Fruit fly (Drosophila melanogaster) whole organism, embryonic: ENCODE measurements around the gene CG11164.

ENCODE experiments used
- Atf3 ChIP-seq: fragments of 200-800 bp; sonication (Bioruptor generic); optimal IDR thresholded peaks from 3 replicates; lab custom pipeline; 2016; ENCODE audit warnings: missing biosample characterization, missing genetic modification characterization
- CG11247 ChIP-seq: fragments of 200-800 bp; sonication (Bioruptor generic); IDR thresholded peaks from 2 replicates; pipeline ENCODE4 v1.3.6; 2022; ENCODE audit warnings: missing biosample characterization, missing genetic modification characterization
- CG11398 ChIP-seq: fragments of 200-800 bp; sonication (Bioruptor generic); optimal IDR thresholded peaks from 2 replicates; lab custom pipeline; 2016; ENCODE audit warnings: missing biosample characterization, missing genetic modification characterization
- CG13123 ChIP-seq: fragments of 200-800 bp; sonication (Bioruptor generic); optimal IDR thresholded peaks from 2 replicates; lab custom pipeline; 2016; ENCODE audit warnings: missing biosample characterization, missing genetic modification characterization
- CG14014 ChIP-seq: fragments of 200-800 bp; sonication (Bioruptor generic); IDR thresholded peaks from 2 replicates; pipeline ENCODE4 v1.3.6; 2022; ENCODE audit warnings: missing biosample characterization, missing genetic modification characterization
- CG15269 ChIP-seq: fragments of 200-800 bp; sonication (Bioruptor generic); optimal IDR thresholded peaks from 2 replicates; lab custom pipeline; 2018; ENCODE audit warnings: missing biosample characterization, mild to moderate bottlenecking, missing genetic modification characterization, moderate library complexity
- CG15514 ChIP-seq: fragments of 200-800 bp; sonication (Bioruptor generic); optimal IDR thresholded peaks from 3 replicates; lab custom pipeline; 2017; ENCODE audit warnings: missing biosample characterization, missing genetic modification characterization, mild to moderate bottlenecking, moderate library complexity, missing genetic modification reagents
- CG18599 ChIP-seq: fragments of 200-800 bp; sonication (Bioruptor generic); optimal IDR thresholded peaks from 3 replicates; lab custom pipeline; 2017; ENCODE audit warnings: missing biosample characterization, missing genetic modification characterization, mild to moderate bottlenecking, moderate library complexity, missing genetic modification reagents
- CG2678 ChIP-seq: fragments of 200-800 bp; sonication (Bioruptor generic); optimal IDR thresholded peaks from 3 replicates; lab custom pipeline; 2019; ENCODE audit warnings: missing biosample characterization, mild to moderate bottlenecking, missing genetic modification characterization, moderate library complexity
- CG3163 ChIP-seq: fragments of 200-800 bp; sonication (Bioruptor generic); optimal IDR thresholded peaks from 3 replicates; lab custom pipeline; 2016; ENCODE audit warnings: missing biosample characterization, missing genetic modification characterization
- CG6689 ChIP-seq: fragments of 200-800 bp; sonication (Bioruptor generic); IDR thresholded peaks from 2 replicates; pipeline ENCODE4 v1.3.6; 2022; ENCODE audit warnings: missing biosample characterization, missing genetic modification characterization
- CG6791 ChIP-seq: fragments of 200-800 bp; sonication (Bioruptor generic); IDR thresholded peaks from 3 replicates; pipeline ENCODE4 v1.3.6; 2022; ENCODE audit warnings: missing biosample characterization, missing genetic modification characterization; ENCODE audit not compliant: partially characterized antibody
- CG7372 ChIP-seq: fragments of 200-800 bp; sonication (Bioruptor generic); IDR thresholded peaks from 2 replicates; pipeline ENCODE4 v1.3.6; 2022; ENCODE audit warnings: missing biosample characterization, missing genetic modification characterization
- CG7786 ChIP-seq: fragments of 200-800 bp; sonication (Bioruptor generic); optimal IDR thresholded peaks from 2 replicates; lab custom pipeline; 2016; ENCODE audit warnings: missing biosample characterization, missing genetic modification characterization
- CG7839 ChIP-seq: fragments of 200-800 bp; sonication (Bioruptor generic); optimal IDR thresholded peaks from 3 replicates; lab custom pipeline; 2018; ENCODE audit warnings: missing biosample characterization, mild to moderate bottlenecking, missing genetic modification characterization, moderate library complexity
- CG8924 ChIP-seq: fragments of 200-800 bp; optimal IDR thresholded peaks from 3 replicates; lab custom pipeline; 2019; ENCODE audit warnings: missing biosample characterization, mild to moderate bottlenecking, missing genetic modification characterization, moderate library complexity
- CG9817 ChIP-seq: fragments of 200-800 bp; sonication (Bioruptor generic); optimal IDR thresholded peaks from 2 replicates; lab custom pipeline; 2018; ENCODE audit warnings: missing biosample characterization, mild to moderate bottlenecking, missing genetic modification characterization, moderate library complexity
- Camta ChIP-seq: fragments of 200-800 bp; sonication (Bioruptor generic); optimal IDR thresholded peaks from 2 replicates; lab custom pipeline; 2016; ENCODE audit warnings: missing biosample characterization, missing genetic modification characterization
- D19B ChIP-seq: fragments of 200-800 bp; sonication (Bioruptor generic); optimal IDR thresholded peaks from 2 replicates; lab custom pipeline; 2017; ENCODE audit warnings: missing biosample characterization, mild to moderate bottlenecking, missing genetic modification characterization
- Dip3 ChIP-seq: fragments of 200-800 bp; sonication (Bioruptor generic); optimal IDR thresholded peaks from 3 replicates; lab custom pipeline; 2016; ENCODE audit warnings: missing biosample characterization, missing genetic modification characterization
- Dll ChIP-seq: fragments of 200-800 bp; sonication (Bioruptor generic); IDR thresholded peaks from 4 replicates; pipeline ENCODE4 v1.3.6; 2022; ENCODE audit warnings: missing biosample characterization, missing genetic modification characterization; ENCODE audit not compliant: partially characterized antibody
- Doc2 ChIP-seq: fragments of 200-800 bp; sonication (Bioruptor generic); IDR thresholded peaks from 2 replicates; pipeline ENCODE4 v1.3.6; 2022; ENCODE audit warnings: missing biosample characterization, missing genetic modification characterization
- Dp ChIP-seq: fragments of 200-800 bp; sonication (Bioruptor generic); optimal IDR thresholded peaks from 2 replicates; lab custom pipeline; 2018; ENCODE audit warnings: missing biosample characterization, mild to moderate bottlenecking, missing genetic modification characterization, moderate library complexity
- Med ChIP-seq: fragments of 200-800 bp; sonication (Bioruptor generic); peaks from one replicate; lab custom pipeline; 2016; ENCODE audit warnings: missing biosample characterization, missing genetic modification characterization, mild to moderate bottlenecking, inconsistent platforms, moderate library complexity
- NFAT ChIP-seq: fragments of 200-800 bp; sonication (Bioruptor generic); IDR thresholded peaks from 2 replicates; pipeline ENCODE4 v1.3.6; 2022; ENCODE audit warnings: missing biosample characterization, missing genetic modification characterization
- NfI ChIP-seq: fragments of 200-800 bp; sonication (Bioruptor generic); optimal IDR thresholded peaks from 3 replicates; lab custom pipeline; 2018; ENCODE audit warnings: missing biosample characterization, mild to moderate bottlenecking, missing genetic modification characterization, moderate library complexity
- Pdp1 ChIP-seq, 2 experiments: fragments of 200-800 bp; sonication (Bioruptor generic); optimal IDR thresholded peaks; 3 replicates each; lab custom pipeline; 2016; ENCODE audit warnings: missing biosample characterization in 2 of 2, missing genetic modification characterization in 2 of 2, mild to moderate bottlenecking in 1 of 2, moderate library complexity in 1 of 2
- Rx ChIP-seq: fragments of 200-800 bp; sonication (Bioruptor generic); IDR thresholded peaks from 2 replicates; pipeline ENCODE4 v1.3.6; 2022; ENCODE audit warnings: missing biosample characterization, missing genetic modification characterization
- Sin3A ChIP-seq: fragments of >200 bp; optimal IDR thresholded peaks from 2 replicates; lab custom pipeline; 2018
- Six4 ChIP-seq: fragments of 200-800 bp; sonication (Bioruptor generic); optimal IDR thresholded peaks from 2 replicates; lab custom pipeline; 2016; ENCODE audit warnings: missing biosample characterization, missing genetic modification characterization
- Sox100B ChIP-seq: fragments of 200-800 bp; sonication (Bioruptor generic); optimal IDR thresholded peaks from 3 replicates; lab custom pipeline; 2018; ENCODE audit warnings: missing biosample characterization, mild to moderate bottlenecking, missing genetic modification characterization
- Trl ChIP-seq, 3 experiments: fragments of >200 bp in 2 of 3; fragments of 200-800 bp in 1 of 3; sonication (Bioruptor generic) in 1 of 3; optimal IDR thresholded peaks; 2 replicates in 1 of 3; 3 replicates in 2 of 3; lab custom pipeline; 2016 to 2017; ENCODE audit warnings: missing biosample characterization in 1 of 3, missing genetic modification characterization in 1 of 3
- Xbp1 ChIP-seq: fragments of 200-800 bp; sonication (Bioruptor generic); optimal IDR thresholded peaks from 3 replicates; lab custom pipeline; 2016; ENCODE audit warnings: missing biosample characterization, mild to moderate bottlenecking, missing genetic modification characterization
- amos ChIP-seq: fragments of 200-800 bp; sonication (Bioruptor generic); IDR thresholded peaks from 2 replicates; pipeline ENCODE4 v1.3.6; 2022; ENCODE audit warnings: missing biosample characterization, missing genetic modification characterization; ENCODE audit not compliant: partially characterized antibody
- ash1 ChIP-seq: fragments of 200-800 bp; sonication (Bioruptor generic); optimal IDR thresholded peaks from 2 replicates; lab custom pipeline; 2018; ENCODE audit warnings: missing biosample characterization, mild to moderate bottlenecking, missing genetic modification characterization
- bigmax ChIP-seq: fragments of 200-800 bp; sonication (Bioruptor generic); optimal IDR thresholded peaks from 2 replicates; lab custom pipeline; 2018; ENCODE audit warnings: missing biosample characterization, mild to moderate bottlenecking, missing genetic modification characterization
- croc ChIP-seq: fragments of 200-800 bp; sonication (Bioruptor generic); conservative IDR thresholded peaks from 3 replicates; pipeline ENCODE4 v1.3.6; 2022; ENCODE audit warnings: missing biosample characterization, missing genetic modification characterization
- da ChIP-seq: fragments of 200-800 bp; sonication (Bioruptor generic); optimal IDR thresholded peaks from 2 replicates; lab custom pipeline; 2016; ENCODE audit warnings: missing biosample characterization, missing genetic modification characterization
- ems ChIP-seq: fragments of 200-800 bp; sonication (Bioruptor generic); optimal IDR thresholded peaks from 3 replicates; lab custom pipeline; 2016; ENCODE audit warnings: missing biosample characterization, missing genetic modification characterization
- gce ChIP-seq: fragments of 200-800 bp; sonication (Bioruptor generic); IDR thresholded peaks from 3 replicates; pipeline ENCODE4 v1.3.6; 2022; ENCODE audit warnings: missing biosample characterization, missing genetic modification characterization
- gem ChIP-seq: fragments of 200-800 bp; sonication (Bioruptor generic); optimal IDR thresholded peaks from 2 replicates; lab custom pipeline; 2019; ENCODE audit warnings: missing biosample characterization, mild to moderate bottlenecking, missing genetic modification characterization, moderate library complexity
- hb ChIP-seq: fragments of 200-800 bp; sonication (Bioruptor generic); IDR thresholded peaks from 3 replicates; pipeline ENCODE4 v1.3.6; 2022; ENCODE audit warnings: missing biosample characterization, missing genetic modification characterization; ENCODE audit not compliant: partially characterized antibody
- hth ChIP-seq: fragments of >200 bp; optimal IDR thresholded peaks from 2 replicates; lab custom pipeline; 2017; ENCODE audit warnings: inconsistent platforms
- prd ChIP-seq, 3 experiments: fragments of >200 bp in 2 of 3; fragments of 200-800 bp in 1 of 3; sonication (Bioruptor generic) in 1 of 3; optimal IDR thresholded peaks in 2 of 3; IDR thresholded peaks in 1 of 3; 2 replicates in 2 of 3; 3 replicates in 1 of 3; pipeline versions ENCODE4 v1.3.6 to Lab custom; 2017 to 2022; ENCODE audit warnings: missing biosample characterization in 1 of 3, missing genetic modification characterization in 1 of 3
- repo ChIP-seq: fragments of 200-800 bp; sonication (Bioruptor generic); optimal IDR thresholded peaks from 2 replicates; lab custom pipeline; 2016; ENCODE audit warnings: missing biosample characterization, missing genetic modification characterization
- sens ChIP-seq: fragments of 200-800 bp; sonication (Bioruptor generic); peaks from one replicate; lab custom pipeline; 2016; ENCODE audit warnings: missing biosample characterization, missing genetic modification characterization
- tna ChIP-seq: fragments of 200-800 bp; sonication (Bioruptor generic); IDR thresholded peaks from 2 replicates; pipeline ENCODE4 v1.3.6; 2022; ENCODE audit warnings: missing biosample characterization, missing genetic modification characterization; ENCODE audit not compliant: partially characterized antibody

CG11164 gene

DNA sequence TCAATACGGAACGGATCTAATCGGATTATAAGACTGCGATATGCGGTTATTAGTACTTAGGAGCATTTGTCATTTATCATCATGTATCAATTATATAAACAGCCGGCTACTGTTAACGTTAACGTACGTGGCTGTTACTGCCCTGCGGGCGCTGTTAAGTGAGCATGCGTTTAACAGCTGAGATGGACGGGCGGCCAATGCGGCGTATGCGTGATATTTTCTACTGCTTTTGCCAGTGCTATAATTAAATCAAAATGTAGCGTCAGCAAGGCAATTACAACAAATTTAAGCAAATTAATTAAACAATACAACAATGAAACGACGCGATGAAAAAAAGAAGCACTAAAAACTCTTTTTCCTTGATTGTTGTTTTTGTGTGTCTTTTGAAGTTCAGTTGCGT, 30.2 kb upstream of the CG11164 start (continued):
- TF ChIP-seq Rx (GFP tag; lab: Robert Waterston, UW): no peak
- TF ChIP-seq sens (GFP tag; lab: Kevin White, UChicago): no peak
- no peak for TF ChIP-seq CG6791 (GFP tag; lab: Robert Waterston, UW)
- TF ChIP-seq NfI (GFP tag; lab: Kevin White, UChicago): no peak
- no peak for TF ChIP-seq CG15269 (tag; lab: Kevin White, UChicago)
- no peak for TF ChIP-seq amos (GFP tag; lab: Robert Waterston, UW)
- TF ChIP-seq D19B (GFP tag; lab: Kevin White, UChicago): no peak
- no peak for TF ChIP-seq ash1 (GFP tag; lab: Kevin White, UChicago)
- TF ChIP-seq Med (GFP tag; lab: Kevin White, UChicago): peak; percentile 46
- no peak for TF ChIP-seq CG11247 (GFP tag; lab: Robert Waterston, UW)
- no peak for TF ChIP-seq CG14014

DNA sequence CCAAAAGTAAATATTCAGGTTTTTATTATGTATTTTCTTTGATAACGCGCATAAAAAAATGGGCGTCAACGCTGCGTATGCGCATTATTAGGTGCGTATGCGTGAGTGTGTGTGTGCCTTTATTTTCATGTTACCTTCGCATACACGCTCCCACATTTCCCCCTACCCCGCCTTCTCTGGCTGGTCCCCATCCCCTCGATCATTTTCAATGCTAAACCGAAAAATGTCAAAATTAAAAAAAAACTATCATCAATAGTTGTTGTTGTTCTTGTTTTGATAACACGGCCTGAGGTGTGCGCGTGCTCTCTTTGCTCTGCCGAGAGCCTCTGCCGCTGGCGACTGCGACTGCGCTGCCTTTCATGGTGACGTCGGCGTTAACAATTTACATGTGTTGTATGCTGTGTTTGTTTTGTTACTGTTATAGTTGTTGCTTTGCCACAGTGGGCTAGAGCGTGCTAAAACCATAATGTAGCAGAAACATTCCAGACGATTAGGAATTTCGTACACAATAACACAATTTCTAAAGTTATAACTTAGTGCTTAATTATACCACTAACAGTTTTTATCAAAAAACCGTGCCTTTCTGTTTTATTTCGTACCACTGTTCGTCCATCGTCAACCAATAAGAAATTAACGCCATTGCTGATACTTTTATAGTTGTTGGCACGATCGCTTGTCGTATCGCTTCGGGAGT, 27.7 kb upstream of the CG11164 start:
- TF ChIP-seq NFAT (peak; percentile 100), hth (lab: Kevin White, UChicago) (no peak), Dip3 (GFP tag; lab: Kevin White, UChicago) (peak; percentile 98), Atf3 (GFP tag; lab: Kevin White, UChicago) (peak; percentile 98), Pdp1 (GFP tag; optimal IDR thresholded peaks at IDR 0.05; lab: Kevin White, UChicago) (peak; percentile 98 to 99), da (GFP tag; lab: Kevin White, UChicago) (peak; percentile 97), CG18599 (GFP tag; lab: Kevin White, UChicago) (peak; percentile 99), hb (GFP tag; lab: Robert Waterston, UW) (peak; percentile 78; the same call in 1 of the 3 replicates), CG9817 (tag; lab: Kevin White, UChicago) (peak; percentile 98), CG3163 (GFP tag; lab: Kevin White, UChicago) (peak; percentile 93), Dp (peak; percentile 33), CG11398 (GFP tag; lab: Kevin White, UChicago) (peak; percentile 98), prd (optimal IDR thresholded peaks at IDR 0.05; lab: Kevin White, UChicago) (no peak), prd (GFP tag; IDR thresholded peaks at IDR 0.05; lab: Robert Waterston, UW) (peak; percentile 99), repo (peak; percentile 98), Sox100B (GFP tag; lab: Kevin White, UChicago) (peak; percentile 98), croc (GFP tag; lab: Robert Waterston, UW) (peak; percentile 97), gem (tag; lab: Kevin White, UChicago) (peak; percentile 99), gce (peak; percentile 99), CG15514 (GFP tag; lab: Kevin White, UChicago) (peak; percentile 95), Xbp1 (peak; percentile 99), Dll (GFP tag; lab: Robert Waterston, UW) (peak; percentile 59; the same call in 3 of the 4 replicates), tna (GFP tag; lab: Robert Waterston, UW) (peak; percentile 81), Trl (optimal IDR thresholded peaks at IDR 0.05; lab: Kevin White, UChicago) (peak in 1 of 2 experiments; percentile 61), Trl (GFP tag; optimal IDR thresholded peaks at IDR 0.05; lab: Kevin White, UChicago) (peak; percentile 99), CG7786 (GFP tag; lab: Kevin White, UChicago) (peak; percentile 99), Six4 (GFP tag; lab: Kevin White, UChicago) (peak; percentile 98), CG6689 (GFP tag; lab: Robert Waterston, UW) (peak; percentile 99), ems (GFP tag; lab: Kevin White, UChicago) (peak; percentile 99), CG2678 (tag; lab: Kevin White, UChicago) (peak; percentile 99), Sin3A (lab: Kevin White, UChicago) (no peak), bigmax (GFP tag; lab: Kevin White, UChicago) (peak; percentile 77), CG7372 (GFP tag; lab: Robert Waterston, UW) (peak; percentile 99), CG7839 (peak; percentile 99), CG13123 (GFP tag; lab: Kevin White, UChicago) (peak; percentile 97), CG8924 (tag; lab: Kevin White, UChicago) (peak; percentile 99), Doc2 (GFP tag; lab: Robert Waterston, UW) (peak; percentile 96), Camta (GFP tag; lab: Kevin White, UChicago) (peak; percentile 99)
